Worm (Caenorhabditis elegans) whole organism, mixed stage, embryonic: ENCODE results near the gene K02E11.3.

ENCODE experiments used
- M03D4.4 ChIP-seq: sonication (generic microtip); optimal IDR thresholded peaks from 2 replicates; lab custom pipeline; 2017; ENCODE audit warnings: mild to moderate bottlenecking, missing genetic modification characterization, missing compliant biosample characterization
- bed-3 ChIP-seq: fragments of 200-800 bp; sonication (Bioruptor generic); optimal IDR thresholded peaks from 3 replicates; lab custom pipeline; 2018; ENCODE audit warnings: mild to moderate bottlenecking, missing genetic modification characterization, moderate library complexity, missing compliant biosample characterization
- blmp-1 ChIP-seq: fragments of 150-350 bp; optimal IDR thresholded peaks from 2 replicates; lab custom pipeline; 2014; ENCODE audit warnings: missing biosample characterization, missing genetic modification characterization
- ceh-39 ChIP-seq: fragments of 150-350 bp; optimal IDR thresholded peaks from 2 replicates; lab custom pipeline; 2014; ENCODE audit warnings: missing biosample characterization, missing genetic modification characterization
- ceh-43 ChIP-seq: fragments of 200-800 bp; sonication (Bioruptor generic); optimal IDR thresholded peaks from 2 replicates; lab custom pipeline; 2018; ENCODE audit warnings: mild to moderate bottlenecking, missing genetic modification characterization, moderate library complexity, missing compliant biosample characterization
- ceh-83 ChIP-seq: fragments of 200-800 bp; sonication (Bioruptor generic); optimal IDR thresholded peaks from 2 replicates; lab custom pipeline; 2018; ENCODE audit warnings: mild to moderate bottlenecking, missing genetic modification characterization, missing compliant biosample characterization
- ces-1 ChIP-seq: fragments of 150-350 bp; optimal IDR thresholded peaks from 2 replicates; lab custom pipeline; 2014; ENCODE audit warnings: missing biosample characterization, missing genetic modification reagents, missing genetic modification characterization
- cnd-1 ChIP-seq: fragments of 200-800 bp; sonication (Bioruptor generic); optimal IDR thresholded peaks from 2 replicates; lab custom pipeline; 2018; ENCODE audit warnings: mild to moderate bottlenecking, missing genetic modification characterization, missing compliant biosample characterization
- drap-1 ChIP-seq: fragments of 200-800 bp; sonication (Bioruptor generic); optimal IDR thresholded peaks from 3 replicates; lab custom pipeline; 2018; ENCODE audit warnings: mild to moderate bottlenecking, missing genetic modification characterization, missing compliant biosample characterization
- elt-1 ChIP-seq: sonication (generic microtip); optimal IDR thresholded peaks from 2 replicates; lab custom pipeline; 2017; ENCODE audit warnings: missing genetic modification characterization, mild to moderate bottlenecking, missing compliant biosample characterization, antibody characterized with exemption, moderate library complexity, borderline replicate concordance; ENCODE audit not compliant: insufficient read depth
- elt-3 ChIP-seq: fragments of 150-350 bp; optimal IDR thresholded peaks from 2 replicates; lab custom pipeline; 2014; ENCODE audit warnings: missing biosample characterization, missing genetic modification characterization
- flh-1 ChIP-seq: fragments of 200-800 bp; sonication (Bioruptor generic); optimal IDR thresholded peaks from 2 replicates; lab custom pipeline; 2018; ENCODE audit warnings: mild to moderate bottlenecking, missing genetic modification characterization, moderate library complexity, missing compliant biosample characterization
- hlh-1 ChIP-seq: fragments of 150-350 bp; optimal IDR thresholded peaks from 2 replicates; lab custom pipeline; 2014; ENCODE audit warnings: missing biosample characterization, missing genetic modification reagents, missing genetic modification characterization
- lin-13 ChIP-seq: fragments of 150-350 bp; optimal IDR thresholded peaks from 2 replicates; lab custom pipeline; 2014; ENCODE audit warnings: missing biosample characterization, missing genetic modification characterization
- lsy-2 ChIP-seq: fragments of 150-350 bp; optimal IDR thresholded peaks from 2 replicates; lab custom pipeline; 2014; ENCODE audit warnings: missing biosample characterization, missing genetic modification characterization
- mab-5 ChIP-seq: fragments of 150-350 bp; optimal IDR thresholded peaks from 2 replicates; lab custom pipeline; 2014; ENCODE audit warnings: missing biosample characterization, missing genetic modification characterization
- mep-1 ChIP-seq: fragments of 150-350 bp; optimal IDR thresholded peaks from 2 replicates; lab custom pipeline; 2017; ENCODE audit warnings: missing biosample characterization, missing genetic modification reagents, missing genetic modification characterization, inconsistent platforms
- mls-2 ChIP-seq: sonication (generic microtip); optimal IDR thresholded peaks from 2 replicates; lab custom pipeline; 2016; ENCODE audit warnings: mild to moderate bottlenecking, missing genetic modification characterization, moderate library complexity, missing compliant biosample characterization
- nhr-12 ChIP-seq: fragments of 150-350 bp; optimal IDR thresholded peaks from 2 replicates; lab custom pipeline; 2014; ENCODE audit warnings: missing biosample characterization, missing genetic modification characterization
- nhr-2 ChIP-seq: fragments of 150-350 bp; optimal IDR thresholded peaks from 2 replicates; lab custom pipeline; 2014; ENCODE audit warnings: missing biosample characterization, missing genetic modification characterization
- nhr-237 ChIP-seq: fragments of 150-350 bp; optimal IDR thresholded peaks from 2 replicates; lab custom pipeline; 2014; ENCODE audit warnings: missing biosample characterization, missing genetic modification characterization
- nhr-76 ChIP-seq: sonication (generic microtip); optimal IDR thresholded peaks from 2 replicates; lab custom pipeline; 2017; ENCODE audit warnings: missing biosample characterization, missing genetic modification characterization
- pha-4 ChIP-seq: fragments of 150-350 bp; optimal IDR thresholded peaks from 2 replicates; lab custom pipeline; 2018; ENCODE audit warnings: missing biosample characterization, missing genetic modification reagents, missing genetic modification characterization
- sem-2 ChIP-seq: fragments of 200-800 bp; sonication (Bioruptor generic); optimal IDR thresholded peaks from 2 replicates; lab custom pipeline; 2018; ENCODE audit warnings: mild to moderate bottlenecking, missing genetic modification characterization, missing compliant biosample characterization
- snpc-4 ChIP-seq: fragments of 150-350 bp; optimal IDR thresholded peaks from 2 replicates; lab custom pipeline; 2014; ENCODE audit warnings: missing biosample characterization, missing genetic modification characterization
- sptf-1 ChIP-seq: sonication (generic microtip); optimal IDR thresholded peaks from 2 replicates; lab custom pipeline; 2017; ENCODE audit warnings: mild to moderate bottlenecking, missing genetic modification characterization, moderate library complexity, missing compliant biosample characterization
- tbx-8 ChIP-seq: fragments of 200-800 bp; sonication (Bioruptor generic); optimal IDR thresholded peaks from 2 replicates; lab custom pipeline; 2018; ENCODE audit warnings: mild to moderate bottlenecking, missing genetic modification characterization, moderate library complexity, missing compliant biosample characterization
- unc-120 ChIP-seq: sonication (generic microtip); optimal IDR thresholded peaks from 2 replicates; lab custom pipeline; 2017; ENCODE audit warnings: missing genetic modification characterization, missing compliant biosample characterization; ENCODE audit not compliant: poor library complexity, severe bottlenecking
- unc-39 ChIP-seq: fragments of 150-350 bp; optimal IDR thresholded peaks from 2 replicates; lab custom pipeline; 2014; ENCODE audit warnings: missing biosample characterization, missing genetic modification characterization
- unc-62 ChIP-seq: fragments of 150-350 bp; optimal IDR thresholded peaks from 2 replicates; lab custom pipeline; 2014; ENCODE audit warnings: missing biosample characterization, missing genetic modification reagents, missing genetic modification characterization
- ztf-11 ChIP-seq: fragments of 150-350 bp; optimal IDR thresholded peaks from 2 replicates; lab custom pipeline; 2014; ENCODE audit warnings: missing biosample characterization, missing genetic modification characterization

K02E11.3 gene

ce11 chrV:14252025-14252424, 5.4 kb upstream of the K02E11.3 start, which contains the start of gene K02E11.5:
K02E11.5 (plus strand) TSS chrV:14252325.
- TF ChIP-seq mls-2 (tag; lab: Kevin White, UChicago) (no peak), blmp-1 (no peak), nhr-237 (tag; lab: Kevin White, UChicago) (no peak), bed-3 (no peak), tbx-8 (GFP tag; lab: Kevin White, UChicago) (no peak), snpc-4 (no peak), ceh-43 (no peak), nhr-2 (tag; lab: Kevin White, UChicago) (no peak), unc-120 (tag; lab: Kevin White, UChicago) (no peak), pha-4 (tag; lab: Kevin White, UChicago) (no peak), flh-1 (GFP tag; lab: Kevin White, UChicago) (no peak), sptf-1 (tag; lab: Kevin White, UChicago) (no peak), nhr-12 (tag; lab: Kevin White, UChicago) (no peak), unc-39 (tag; lab: Kevin White, UChicago) (no peak), ceh-39 (tag; lab: Kevin White, UChicago) (no peak), lsy-2 (no peak), ces-1 (GFP tag; lab: Kevin White, UChicago) (no peak), cnd-1 (tag; lab: Kevin White, UChicago) (no peak), elt-3 (tag; lab: Kevin White, UChicago) (no peak), lin-13 (tag; lab: Kevin White, UChicago) (no peak)
- TF ChIP-seq, all 35 proteins: peak for 0

ce11 chrV:14248654-14249053, 2.0 kb upstream of the K02E11.3 start, which contains the start of gene K02E11.6:
K02E11.6 (plus strand) TSS chrV:14248802.
- TF ChIP-seq ceh-83 (GFP tag; lab: Kevin White, UChicago) (no peak), unc-39 (tag; lab: Kevin White, UChicago) (no peak), mep-1 (tag; lab: Kevin White, UChicago) (no peak), unc-120 (tag; lab: Kevin White, UChicago) (no peak), unc-62 (GFP tag; lab: Kevin White, UChicago) (no peak), drap-1 (GFP tag; lab: Kevin White, UChicago) (no peak), hlh-1 (tag; lab: Kevin White, UChicago) (no peak), nhr-2 (tag; lab: Kevin White, UChicago) (no peak), pha-4 (tag; lab: Kevin White, UChicago) (no peak), nhr-237 (tag; lab: Kevin White, UChicago) (no peak)

ce11 chrV:14248025-14248424, 1.4 kb upstream of the K02E11.3 start, which contains the start of gene K02E11.4:
K02E11.4 (minus strand) TSS chrV:14248125.
- no peak for TF ChIP-seq ces-1 (GFP tag; lab: Kevin White, UChicago)
- no peak for TF ChIP-seq tbx-8 (GFP tag; lab: Kevin White, UChicago)
- no peak for TF ChIP-seq mab-5
- no peak for TF ChIP-seq unc-62 (GFP tag; lab: Kevin White, UChicago)
- TF ChIP-seq flh-1 (GFP tag; lab: Kevin White, UChicago) = no peak
- TF ChIP-seq lsy-2 = no peak
- TF ChIP-seq bed-3 = no peak
- no peak for TF ChIP-seq snpc-4
- TF ChIP-seq elt-1 (tag; lab: Kevin White, UChicago) = no peak
- no peak for TF ChIP-seq hlh-1 (tag; lab: Kevin White, UChicago)
- TF ChIP-seq cnd-1 (tag; lab: Kevin White, UChicago) = no peak
- no peak for TF ChIP-seq elt-3 (tag; lab: Kevin White, UChicago)
- TF ChIP-seq ztf-11 = no peak
- no peak for TF ChIP-seq nhr-76
- TF ChIP-seq nhr-237 (tag; lab: Kevin White, UChicago) = no peak
- no peak for TF ChIP-seq ceh-43
- no peak for TF ChIP-seq M03D4.4 (tag; lab: Kevin White, UChicago)

ce11 chrV:14243904-14244303, 2.8 kb downstream of the K02E11.3 start, which contains the start of gene sre-7:
sre-7 (plus strand) TSS chrV:14244204.
- TF ChIP-seq unc-62 (GFP tag; lab: Kevin White, UChicago) = no peak
- TF ChIP-seq unc-120 (tag; lab: Kevin White, UChicago) = no peak
- no peak for TF ChIP-seq nhr-2 (tag; lab: Kevin White, UChicago)
- no peak for TF ChIP-seq blmp-1
- no peak for TF ChIP-seq nhr-12 (tag; lab: Kevin White, UChicago)
- TF ChIP-seq sptf-1 (tag; lab: Kevin White, UChicago) = no peak
- no peak for TF ChIP-seq pha-4 (tag; lab: Kevin White, UChicago)
- TF ChIP-seq ceh-43 = no peak
- TF ChIP-seq ztf-11 = no peak
- TF ChIP-seq lsy-2 = no peak
- no peak for TF ChIP-seq nhr-76
- TF ChIP-seq sem-2 (GFP tag; lab: Kevin White, UChicago) = no peak
- no peak for TF ChIP-seq flh-1 (GFP tag; lab: Kevin White, UChicago)
- TF ChIP-seq nhr-237 (tag; lab: Kevin White, UChicago) = no peak
